Worm (Caenorhabditis elegans) whole organism, dauer: ENCODE data around the gene dmsr-13.

Source experiments
- unc-62 ChIP-seq: sonication (generic microtip); optimal IDR thresholded peaks from 2 replicates; lab custom pipeline; 2017; ENCODE audit warnings: missing biosample characterization, missing genetic modification reagents, missing genetic modification characterization

Gene dmsr-13

ce11 chrV:6811863-6812262, 7.8 kb downstream of the dmsr-13 start:
- no peak for TF ChIP-seq unc-62 (GFP tag; lab: Kevin White, UChicago)

DNA sequence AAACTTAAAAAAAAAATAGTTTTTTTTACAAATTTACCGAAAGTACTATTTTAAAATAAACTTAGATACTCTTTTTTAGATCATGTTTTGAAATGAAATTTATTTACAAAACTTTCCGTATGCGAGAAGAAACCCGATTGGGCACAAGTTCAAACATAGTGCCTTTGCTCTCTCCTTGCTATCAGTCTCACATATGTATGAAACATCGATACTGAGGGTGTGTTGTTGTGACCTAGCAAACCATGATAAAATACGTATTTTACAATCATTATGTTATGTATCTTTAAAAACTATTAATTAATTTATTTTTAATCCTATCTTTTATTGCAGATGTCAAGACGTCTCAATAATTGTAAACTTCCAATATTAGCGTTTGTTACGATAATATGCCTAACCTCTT, 9.6 kb downstream of the dmsr-13 start:
- TF ChIP-seq unc-62 (GFP tag; lab: Kevin White, UChicago): no peak

- no peak for TF ChIP-seq unc-62 (GFP tag; lab: Kevin White, UChicago)
Observed at ce11 chrV:6808962-6809361, 10.8 kb downstream of the dmsr-13 start, which contains the start of gene dmsr-16. Gene dmsr-16 (minus strand): TSS chrV:6809062.

- no peak for TF ChIP-seq unc-62 (GFP tag; lab: Kevin White, UChicago)
Observed at ce11 chrV:6806340-6806739, 13.4 kb downstream of the dmsr-13 start, which contains the start of gene dmsr-12. Gene dmsr-12 (minus strand): TSS chrV:6806440.

DNA sequence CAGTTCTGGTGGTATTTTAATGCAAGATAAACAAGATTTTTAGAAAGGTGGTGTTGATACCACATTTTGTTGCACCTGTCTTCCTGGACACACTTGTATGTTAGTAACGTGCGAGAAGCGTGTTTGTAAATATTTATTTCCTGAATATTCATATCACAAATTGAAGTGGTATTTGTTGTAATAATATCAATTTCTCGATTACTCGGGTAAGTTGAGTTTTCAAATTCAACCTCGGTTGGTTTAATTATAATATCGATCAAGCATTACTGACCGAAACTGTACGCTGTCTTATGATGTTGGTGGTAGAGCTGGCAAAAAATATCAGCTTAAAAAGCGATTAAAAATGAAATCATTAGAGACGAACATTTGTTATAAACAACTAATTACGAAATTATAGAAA, 15.7 kb downstream of the dmsr-13 start, which contains the start of gene dmsr-11:
TSS of gene dmsr-11 (minus strand) at position 101 of the 400 bp plus-strand sequence.
- TF ChIP-seq unc-62 (GFP tag; lab: Kevin White, UChicago): no peak

ce11 chrV:6801850-6802249, 17.9 kb downstream of the dmsr-13 start, which contains the start of gene dmsr-10:
Gene dmsr-10 (minus strand): TSS chrV:6801950.
- TF ChIP-seq unc-62 (GFP tag; lab: Kevin White, UChicago): no peak

ce11 chrV:6799564-6799963, 20.1 kb downstream of the dmsr-13 start, which contains the start of gene dmsr-9:
Gene dmsr-9 (minus strand): TSS chrV:6799664.
- TF ChIP-seq unc-62 (GFP tag; lab: Kevin White, UChicago): no peak

DNA sequence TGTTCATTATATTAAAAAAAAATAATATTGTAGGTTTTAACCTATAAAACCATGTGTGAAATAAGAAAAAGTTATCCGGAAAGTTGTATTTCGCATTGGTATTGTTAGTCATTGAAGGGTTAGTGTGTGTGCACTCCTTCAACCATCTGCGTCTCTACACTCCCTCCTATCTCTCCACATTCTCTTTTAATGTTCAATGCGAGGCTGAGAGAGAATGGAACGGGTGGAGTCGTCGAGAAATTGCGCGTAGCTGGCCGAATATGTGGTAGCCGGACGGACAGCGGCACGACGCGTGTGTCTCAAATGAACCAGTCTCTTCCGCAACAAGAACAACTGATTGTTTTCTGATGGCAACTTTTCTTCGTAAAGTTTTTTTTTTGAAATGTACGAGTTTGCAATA, 22.8 kb downstream of the dmsr-13 start:
- TF ChIP-seq unc-62 (GFP tag; lab: Kevin White, UChicago): no peak

ce11 chrV:6796264-6796663, 23.4 kb downstream of the dmsr-13 start:
- TF ChIP-seq unc-62 (GFP tag; lab: Kevin White, UChicago): no peak

ce11 chrV:6793744-6794239, 25.9 kb downstream of the dmsr-13 start, which contains the start of gene ZC404.1:
Gene ZC404.1 (plus strand): TSS chrV:6794189.
- no peak for TF ChIP-seq unc-62 (GFP tag; lab: Kevin White, UChicago)

ce11 chrV:6792973-6793372, 26.7 kb downstream of the dmsr-13 start:
- TF ChIP-seq unc-62 (GFP tag; lab: Kevin White, UChicago): no peak

ce11 chrV:6792565-6792964, 27.1 kb downstream of the dmsr-13 start, which contains the start of gene gck-2:
Gene gck-2 (minus strand): TSS chrV:6792665.
- TF ChIP-seq unc-62 (GFP tag; lab: Kevin White, UChicago): no peak

ce11 chrV:6787906-6788430, 31.7 kb downstream of the dmsr-13 start, which contains the start of gene ZC404.2:
Gene ZC404.2 (plus strand): TSS chrV:6787952.
- no peak for TF ChIP-seq unc-62 (GFP tag; lab: Kevin White, UChicago)

DNA sequence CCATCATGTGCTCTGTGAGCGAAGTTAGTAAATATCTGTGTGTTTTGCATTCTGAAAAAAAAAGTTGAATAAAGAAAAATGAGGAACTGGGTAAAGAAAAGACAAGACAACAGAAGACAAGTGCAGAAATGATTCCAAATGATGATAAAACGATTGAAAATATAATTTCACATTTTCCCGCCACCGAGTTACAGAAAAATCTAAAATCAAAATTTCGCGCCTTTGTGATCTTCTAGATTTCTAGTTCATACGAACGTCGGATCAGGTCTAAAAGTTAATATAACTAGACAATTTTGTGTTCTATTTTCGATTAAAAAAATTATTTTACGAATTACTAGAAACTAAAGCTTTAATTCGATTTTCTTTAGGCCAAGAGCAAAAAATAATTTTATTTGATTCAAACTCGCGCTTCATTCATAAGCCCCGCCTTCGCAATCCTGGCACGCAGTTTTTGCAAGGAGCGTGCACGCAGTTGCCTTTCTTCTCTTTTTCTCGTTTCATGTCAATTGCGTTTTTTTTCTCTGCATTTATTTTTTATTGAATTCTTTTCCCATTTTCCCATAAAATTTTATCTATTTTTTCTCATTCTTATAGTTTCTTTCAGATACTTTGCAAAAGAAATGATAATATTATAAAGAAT, 34.7 kb downstream of the dmsr-13 start, which contains the start of the genes spn-4 and spe-39:
TSS of gene spn-4 (minus strand) at position 51 of the 640 bp plus-strand sequence.
TSS of gene spe-39 (plus strand) at position 599 of the 640 bp plus-strand sequence.
- no peak for TF ChIP-seq unc-62 (GFP tag; lab: Kevin White, UChicago)

DNA sequence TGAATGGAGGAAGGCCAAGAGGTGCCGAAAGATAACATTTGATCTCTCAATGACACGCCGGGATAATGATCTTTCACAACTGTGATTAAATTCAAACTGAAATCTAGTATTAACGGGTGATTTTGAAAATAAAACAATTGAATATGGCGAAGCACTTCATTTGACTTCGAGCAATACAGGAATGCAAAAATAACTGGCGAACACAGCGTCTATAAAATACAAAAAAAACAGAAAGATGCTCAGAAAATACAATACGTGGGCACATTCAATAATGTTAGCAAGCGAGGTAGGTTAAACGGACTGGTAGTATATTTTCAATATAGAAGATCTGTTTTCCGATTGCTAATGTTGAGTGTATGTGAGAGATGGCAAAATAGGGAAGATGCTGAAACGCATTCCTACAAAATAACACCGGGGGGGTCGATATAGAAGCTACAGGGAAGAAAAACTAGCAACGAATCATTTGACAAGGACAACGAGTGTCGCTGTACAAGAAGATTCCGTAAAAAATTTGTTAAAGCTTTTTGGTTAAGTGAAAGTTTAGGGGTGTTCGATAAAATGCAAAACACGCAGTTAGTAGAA, 36.6 kb downstream of the dmsr-13 start:
- TF ChIP-seq unc-62 (GFP tag; lab: Kevin White, UChicago): no peak

DNA sequence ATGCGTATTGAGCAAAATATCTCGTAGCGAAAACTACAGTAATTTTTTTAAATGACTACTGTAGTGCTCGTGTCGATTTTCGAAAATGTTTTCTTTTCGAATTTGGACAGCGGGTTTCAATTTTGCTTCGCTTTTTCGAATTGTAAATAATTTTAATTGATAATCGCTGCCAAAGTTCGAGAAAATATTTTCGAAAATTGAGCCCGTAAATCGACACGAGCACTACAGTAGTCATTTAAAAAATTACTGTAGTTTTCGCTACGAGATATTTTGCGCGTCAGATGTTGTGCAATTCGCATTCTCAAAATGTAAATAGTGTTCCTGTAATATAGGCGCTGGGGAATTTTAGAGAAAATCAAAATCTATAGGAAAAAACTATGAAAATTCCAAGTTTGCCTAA, 37.5 kb downstream of the dmsr-13 start:
- no peak for TF ChIP-seq unc-62 (GFP tag; lab: Kevin White, UChicago)
